Worm (Caenorhabditis elegans): ENCODE results near the gene F55D1.1.

DNA sequence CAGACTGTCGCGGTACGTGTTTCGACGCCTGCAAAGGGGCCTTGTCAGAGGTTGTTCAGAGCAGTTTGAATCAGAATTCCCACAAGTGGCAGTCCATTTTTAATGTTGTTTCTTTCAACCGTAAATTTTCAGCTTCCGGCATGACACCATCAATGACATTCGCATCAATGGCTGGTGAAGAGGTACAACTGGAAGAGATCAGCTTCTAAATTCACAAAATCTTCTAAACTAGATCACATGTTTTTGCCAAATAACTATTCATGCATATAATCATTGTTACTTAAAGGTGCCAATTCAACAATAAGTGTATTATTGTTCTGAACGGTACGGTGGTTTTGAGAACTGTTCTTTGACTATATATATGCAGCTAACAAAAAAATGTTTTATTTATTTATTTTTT lies 42.3 kb upstream of the F55D1.1 start:
- TF ChIP-seq zip-5 (tag; optimal IDR thresholded peaks at IDR 0.05) (no peak), nhr-11 (tag; optimal IDR thresholded peaks at IDR 0.05) (no peak), unc-3 (GFP tag; conservative IDR thresholded peaks at IDR 0.05) (no peak), unc-3 (tag; optimal IDR thresholded peaks at IDR 0.05) (no peak), lim-6 (tag; optimal IDR thresholded peaks at IDR 0.05) (no peak), hlh-30 (tag; optimal IDR thresholded peaks at IDR 0.05; ENCODE audit: insufficient read depth) (no peak), unc-42 (tag; optimal IDR thresholded peaks at IDR 0.05) (no peak), pha-4 (tag; optimal IDR thresholded peaks at IDR 0.05) (no peak), gmeb-2 (tag; optimal IDR thresholded peaks at IDR 0.05) (no peak), unc-86 (tag; optimal IDR thresholded peaks at IDR 0.05) (no peak)
